Worm (Caenorhabditis elegans): ENCODE measurements around the gene gfm-1.

Gene gfm-1

DNA sequence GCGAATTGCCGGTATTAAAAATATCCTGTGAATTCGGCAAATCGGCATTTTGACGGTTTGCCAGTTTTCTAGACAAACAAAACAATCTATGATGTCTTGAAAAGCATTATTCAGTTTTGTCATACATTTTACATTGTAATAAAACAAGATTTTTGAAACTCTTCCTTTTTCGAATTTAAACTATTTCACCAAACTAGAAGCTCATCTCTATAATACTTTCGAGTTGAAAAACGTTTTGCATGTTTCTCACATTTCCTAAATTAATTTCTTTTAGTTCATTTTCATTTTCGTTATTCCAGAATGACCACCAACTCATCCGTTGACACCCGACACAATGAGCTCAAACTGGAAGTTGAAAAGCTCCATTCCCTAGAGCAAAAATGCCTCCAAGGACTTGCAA lies 12.3 kb downstream of the gfm-1 start, which contains the start of gene F29C12.6:
Gene F29C12.6, plus strand, starts transcription at position 301 of the 400 bp plus-strand sequence.
- TF ChIP-seq unc-62 (GFP tag; optimal IDR thresholded peaks at IDR 0.05): no peak

DNA sequence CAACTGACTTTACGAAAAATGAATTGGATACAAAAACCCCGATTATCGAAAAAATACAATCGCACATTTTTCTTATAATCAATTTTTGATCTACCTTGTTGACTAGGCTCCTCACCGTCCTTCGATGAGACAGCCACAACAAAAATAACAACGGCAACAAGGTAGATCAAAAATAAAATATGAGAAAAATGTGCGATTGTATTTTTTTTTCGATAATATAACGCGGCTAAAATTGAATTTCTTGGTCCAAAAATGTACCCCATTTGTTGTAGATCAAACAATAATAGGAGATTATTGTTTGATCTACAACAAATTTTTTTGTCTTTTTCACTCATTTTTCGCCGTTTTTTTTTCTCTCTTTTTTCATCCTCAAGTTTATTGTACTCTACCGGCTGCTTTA lies 13.3 kb downstream of the gfm-1 start:
- no peak for TF ChIP-seq unc-62 (GFP tag; optimal IDR thresholded peaks at IDR 0.05)

DNA sequence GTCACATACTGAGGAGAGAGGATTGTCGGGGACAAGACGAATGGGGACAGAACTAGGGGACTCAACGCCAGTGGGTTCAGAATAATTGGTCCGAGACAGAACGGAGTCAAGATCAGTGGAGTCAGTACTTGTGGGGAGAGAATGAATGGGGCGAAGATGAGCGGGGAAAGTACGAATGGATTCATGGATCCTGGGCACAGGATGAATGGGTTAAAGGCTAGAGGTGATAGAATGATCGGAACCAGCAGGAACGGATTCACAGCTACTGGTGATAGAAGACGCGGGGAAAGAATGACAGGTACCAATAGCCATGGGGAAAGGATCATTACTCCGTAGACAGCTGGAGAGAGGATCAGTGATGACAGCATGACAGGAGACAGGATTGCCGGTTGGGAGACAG lies 22.3 kb downstream of the gfm-1 start:
- no peak for TF ChIP-seq unc-62 (GFP tag; optimal IDR thresholded peaks at IDR 0.05)

DNA sequence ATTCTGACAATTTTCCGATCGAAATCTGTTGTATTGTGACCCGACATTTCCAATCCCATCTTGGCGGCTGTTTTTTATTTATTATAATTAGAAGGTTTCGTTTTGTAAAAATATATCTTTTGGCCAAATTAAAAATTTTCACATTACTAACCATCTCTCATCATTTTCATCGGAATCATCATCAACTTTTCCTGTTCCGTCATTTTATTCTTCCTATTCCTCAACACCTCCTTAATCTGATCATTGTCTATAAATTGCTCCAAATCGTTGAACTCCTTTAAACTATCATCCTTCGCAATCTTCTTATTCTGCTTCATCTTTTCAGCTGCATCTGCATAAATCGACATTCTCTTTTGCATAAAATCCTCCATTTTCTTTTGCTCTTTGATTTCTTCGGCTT lies 25.1 kb downstream of the gfm-1 start:
- TF ChIP-seq unc-62 (GFP tag; optimal IDR thresholded peaks at IDR 0.05): no peak

DNA sequence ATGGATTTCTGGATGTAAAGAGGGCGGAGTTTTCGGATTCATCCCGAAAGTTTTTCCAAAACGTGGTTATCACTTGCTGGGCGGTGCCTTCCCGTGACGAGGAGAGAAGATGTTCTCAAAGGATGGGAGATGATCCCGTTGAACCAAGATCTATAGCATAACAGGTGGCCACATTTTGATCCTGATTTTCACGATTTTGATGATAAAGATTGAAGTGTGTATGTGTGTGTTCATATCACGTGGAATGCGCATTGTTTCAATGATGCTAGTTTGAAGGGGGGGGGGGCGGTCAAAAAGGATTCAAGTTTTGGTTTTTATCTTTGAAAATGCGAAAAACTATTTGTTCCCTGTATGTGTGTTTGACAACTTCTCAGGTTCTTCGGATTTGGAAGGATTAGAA lies 27.9 kb downstream of the gfm-1 start, which contains the start of gene mltn-1:
Gene mltn-1, minus strand, starts transcription at position 22 of the 400 bp plus-strand sequence.
- no peak for TF ChIP-seq unc-62 (GFP tag; optimal IDR thresholded peaks at IDR 0.05)

DNA sequence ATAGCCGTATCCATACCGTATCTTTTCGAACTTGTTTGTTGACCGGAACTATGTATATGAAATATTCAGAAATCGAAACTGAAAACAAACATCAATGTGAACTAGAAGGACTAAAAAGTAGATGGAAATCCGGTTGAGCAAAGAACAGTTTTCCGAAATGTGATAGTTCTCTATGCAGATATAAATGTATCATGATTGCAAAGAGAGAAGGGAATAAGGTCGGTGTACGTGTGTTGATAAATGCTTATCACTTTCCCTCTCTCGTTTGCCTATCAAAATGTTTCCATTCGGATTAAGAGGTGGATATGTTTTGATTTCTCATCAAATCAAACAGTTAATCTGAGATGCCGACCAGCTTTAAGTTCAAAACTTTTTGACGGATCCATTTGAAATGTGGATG lies 31.0 kb downstream of the gfm-1 start:
- TF ChIP-seq unc-62 (GFP tag; optimal IDR thresholded peaks at IDR 0.05): no peak

DNA sequence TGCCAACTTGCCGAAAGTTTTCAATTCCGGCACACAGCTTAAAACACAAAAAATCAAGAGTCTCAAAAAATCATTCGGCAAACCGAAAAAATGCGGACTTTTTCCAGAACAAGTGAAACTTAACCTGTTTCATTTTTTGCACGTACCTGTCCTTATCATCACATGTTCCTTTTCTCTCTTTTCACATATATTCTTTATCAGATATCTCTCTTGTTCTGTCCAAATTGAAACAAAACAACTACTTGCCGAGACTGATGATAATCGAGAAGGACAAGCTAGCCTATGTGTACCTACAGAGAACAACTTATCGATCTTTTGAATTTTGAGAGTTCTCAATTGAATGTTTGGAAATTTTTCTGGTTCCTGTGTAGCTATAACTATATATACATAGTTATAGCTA lies 32.7 kb downstream of the gfm-1 start:
- TF ChIP-seq unc-62 (GFP tag; optimal IDR thresholded peaks at IDR 0.05): no peak

DNA sequence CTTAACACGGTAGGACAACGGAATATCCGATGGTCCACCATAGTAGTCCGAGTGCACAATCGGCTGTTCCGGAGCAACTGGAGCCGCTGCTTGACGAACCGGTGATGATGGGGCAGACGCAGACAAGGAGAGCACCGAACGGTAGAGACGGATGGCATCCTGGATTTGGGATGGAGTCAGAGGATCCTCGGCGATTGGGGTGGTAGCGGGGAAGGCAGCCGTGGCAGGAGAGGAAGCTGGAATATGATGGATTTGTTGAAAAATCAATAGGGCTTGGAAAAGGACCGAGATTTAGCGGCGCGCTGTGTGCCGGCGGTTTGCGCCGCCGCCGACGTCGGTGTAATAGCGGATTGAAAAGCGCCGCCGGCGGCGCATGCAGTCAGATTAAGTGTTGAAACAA lies 35.1 kb downstream of the gfm-1 start:
- TF ChIP-seq unc-62 (GFP tag; optimal IDR thresholded peaks at IDR 0.05): no peak

DNA sequence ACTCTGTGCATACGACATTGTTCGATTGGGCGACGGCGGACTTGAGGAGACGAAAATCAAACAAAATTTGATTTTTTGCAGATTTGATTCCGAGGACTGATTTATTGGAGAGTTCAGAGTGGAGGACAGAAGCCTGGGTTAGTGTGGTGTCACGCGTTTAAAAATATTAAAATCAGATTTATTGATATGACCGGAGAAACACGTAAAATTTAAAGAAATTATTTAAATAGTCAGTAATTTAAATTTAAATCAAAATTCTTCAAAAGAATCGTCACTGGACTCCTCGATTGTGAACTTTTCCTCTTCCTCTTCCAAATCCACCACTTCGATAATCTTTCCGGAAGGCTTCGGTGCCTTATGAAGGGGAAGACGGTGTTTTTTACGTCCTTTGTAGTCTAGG lies 36.0 kb downstream of the gfm-1 start, which contains the start of gene spe-18:
Gene spe-18, minus strand, starts transcription at position 101 of the 400 bp plus-strand sequence.
- TF ChIP-seq unc-62 (GFP tag; optimal IDR thresholded peaks at IDR 0.05): no peak

DNA sequence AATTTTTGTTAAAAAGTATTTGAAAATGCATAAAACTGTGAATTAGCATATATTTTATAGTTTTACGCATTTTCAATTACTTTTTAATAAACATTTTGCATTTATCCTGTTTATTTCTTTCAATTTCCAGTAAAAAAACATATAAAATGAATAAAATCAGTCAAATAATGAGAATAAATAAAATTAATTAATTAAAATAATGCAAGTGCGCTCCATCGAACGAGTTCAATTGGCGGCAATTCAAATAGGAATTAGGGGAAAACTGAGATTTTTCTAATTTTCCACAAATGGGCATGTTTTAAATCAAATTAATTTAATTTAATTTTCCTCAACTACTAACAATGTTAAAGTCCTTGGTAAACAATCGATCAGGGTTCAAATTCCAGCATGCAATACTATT lies 38.8 kb downstream of the gfm-1 start:
- no peak for TF ChIP-seq unc-62 (GFP tag; optimal IDR thresholded peaks at IDR 0.05)

DNA sequence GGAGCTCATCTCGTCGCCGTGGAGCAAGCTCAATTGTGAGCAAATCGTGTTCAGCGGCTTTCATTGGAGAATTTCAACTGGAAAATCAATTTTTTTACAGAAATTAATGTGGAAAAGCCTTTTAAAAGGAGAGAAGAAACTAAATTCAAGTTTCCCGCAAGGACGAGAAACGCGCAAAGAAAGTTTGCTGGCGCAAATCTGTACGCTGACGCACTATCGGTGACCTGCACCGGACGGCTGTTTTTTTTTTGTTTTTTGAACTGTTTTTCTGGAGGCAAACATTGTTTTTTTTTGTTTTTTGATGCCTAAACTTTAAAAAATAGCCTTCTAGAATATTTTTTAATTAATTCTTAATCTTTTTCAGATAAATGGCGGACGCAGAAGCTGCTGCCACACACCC lies 39.7 kb downstream of the gfm-1 start, which contains the start of the genes hpr-17 and F32A11.1:
Gene hpr-17, minus strand, starts transcription at position 77 of the 400 bp plus-strand sequence.
Gene F32A11.1, plus strand, starts transcription at position 359 of the 400 bp plus-strand sequence.
- TF ChIP-seq unc-62 (GFP tag; optimal IDR thresholded peaks at IDR 0.05): no peak

DNA sequence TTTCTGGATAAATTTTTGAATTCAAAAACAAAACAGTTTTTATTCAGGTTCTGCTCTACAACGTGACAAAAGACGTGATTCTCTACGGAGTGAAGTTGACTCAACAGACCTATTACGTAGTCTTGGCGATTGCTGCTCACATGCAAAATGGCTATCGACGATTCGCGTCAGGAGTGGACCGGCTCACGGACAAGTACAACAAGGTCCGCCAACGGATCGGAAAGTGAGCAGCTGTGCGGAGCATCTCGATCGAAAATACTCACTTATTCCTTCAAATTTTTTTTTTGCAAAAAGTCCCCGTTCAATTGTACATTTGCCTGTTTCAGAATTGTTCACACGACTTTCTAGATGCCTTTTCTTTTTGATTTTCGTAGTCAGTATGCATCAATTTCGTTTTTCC lies 42.6 kb downstream of the gfm-1 start:
- no peak for TF ChIP-seq unc-62 (GFP tag; optimal IDR thresholded peaks at IDR 0.05)

DNA sequence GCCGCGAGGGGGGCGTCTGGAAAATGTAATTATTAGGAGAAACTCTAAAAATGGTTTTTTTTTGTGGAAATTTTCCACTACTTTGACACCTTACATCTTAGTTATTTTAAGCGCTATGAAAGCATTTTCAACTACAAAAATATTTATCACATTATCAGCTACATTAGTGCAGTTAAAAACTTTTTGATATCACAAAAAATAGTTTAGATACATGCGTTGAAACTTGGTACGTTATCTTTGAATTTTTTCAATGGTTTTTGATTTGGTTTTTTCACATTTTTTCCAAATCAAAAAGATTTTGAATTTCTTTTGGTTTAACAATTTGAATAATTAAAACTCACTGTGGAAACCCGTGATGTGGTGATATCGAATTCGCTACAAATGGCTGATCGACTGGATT lies 45.7 kb downstream of the gfm-1 start:
- no peak for TF ChIP-seq unc-62 (GFP tag; optimal IDR thresholded peaks at IDR 0.05)

DNA sequence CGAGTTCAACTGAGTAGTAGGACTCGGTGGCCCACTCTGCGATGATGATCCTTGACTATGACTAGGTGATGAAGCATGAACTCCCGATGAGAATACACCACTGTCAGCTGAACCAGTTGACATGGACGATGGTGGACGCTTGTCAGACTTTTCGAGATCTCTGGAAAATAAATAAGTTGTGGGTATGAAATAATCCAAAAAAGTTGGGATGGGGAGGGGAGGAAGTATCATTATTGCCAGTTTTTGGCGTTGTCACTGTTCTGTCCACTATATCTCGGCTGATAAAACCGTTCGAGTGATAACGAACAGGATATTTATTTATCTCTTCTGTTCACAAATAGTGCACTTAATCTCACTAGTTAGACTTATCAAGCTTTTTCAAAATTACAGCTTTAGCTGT lies 46.8 kb downstream of the gfm-1 start:
- no peak for TF ChIP-seq unc-62 (GFP tag; optimal IDR thresholded peaks at IDR 0.05)

DNA sequence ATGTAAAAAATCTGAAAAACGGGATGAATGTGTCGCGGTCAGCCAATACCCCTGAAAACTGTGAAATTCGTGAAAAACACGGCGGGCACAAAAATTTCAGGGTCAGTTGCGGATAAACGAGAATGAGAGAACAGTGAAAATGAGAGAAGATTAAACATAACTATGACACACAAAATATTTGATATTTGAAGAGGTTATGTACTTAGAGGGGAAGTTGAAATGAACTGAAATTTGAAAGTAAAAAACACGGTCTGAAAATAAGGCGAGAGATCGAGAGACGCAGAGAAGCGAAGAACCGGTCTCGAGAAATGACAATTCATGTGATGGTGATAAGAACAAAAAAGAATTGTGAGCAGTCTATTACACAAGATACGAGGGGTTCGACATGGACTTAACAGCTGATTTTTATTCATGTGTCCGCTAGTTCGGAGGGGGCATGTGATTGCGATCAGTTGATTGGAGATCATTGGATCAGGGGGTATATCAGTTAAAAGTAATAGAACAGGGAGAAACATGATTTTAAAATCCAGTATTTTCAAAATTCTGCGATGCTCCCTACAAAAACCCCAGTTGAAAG lies 48.5 kb downstream of the gfm-1 start, which contains the start of gene moe-3:
Gene moe-3, minus strand, starts transcription at position 51 of the 577 bp plus-strand sequence.
- no peak for TF ChIP-seq unc-62 (GFP tag; optimal IDR thresholded peaks at IDR 0.05)

DNA sequence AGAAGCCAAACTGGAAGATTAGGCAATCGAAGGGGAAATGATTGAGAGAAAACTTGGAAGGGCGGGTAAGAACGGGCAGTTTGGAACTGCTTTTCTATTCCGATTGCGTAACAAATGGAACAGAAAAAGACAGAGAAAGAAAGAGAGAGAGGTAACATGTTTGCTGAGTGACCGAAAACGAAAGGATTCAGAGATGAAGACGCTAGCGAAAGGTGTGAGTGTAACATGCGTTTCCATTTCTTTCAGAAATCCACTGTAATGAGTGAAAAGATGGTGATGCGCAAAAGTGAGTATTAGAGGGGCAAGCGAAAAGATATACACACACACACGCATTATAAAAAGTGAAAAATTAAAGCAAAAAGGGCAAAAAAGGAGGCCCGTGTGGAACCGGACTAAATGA lies 50.2 kb downstream of the gfm-1 start:
- no peak for TF ChIP-seq unc-62 (GFP tag; optimal IDR thresholded peaks at IDR 0.05)

DNA sequence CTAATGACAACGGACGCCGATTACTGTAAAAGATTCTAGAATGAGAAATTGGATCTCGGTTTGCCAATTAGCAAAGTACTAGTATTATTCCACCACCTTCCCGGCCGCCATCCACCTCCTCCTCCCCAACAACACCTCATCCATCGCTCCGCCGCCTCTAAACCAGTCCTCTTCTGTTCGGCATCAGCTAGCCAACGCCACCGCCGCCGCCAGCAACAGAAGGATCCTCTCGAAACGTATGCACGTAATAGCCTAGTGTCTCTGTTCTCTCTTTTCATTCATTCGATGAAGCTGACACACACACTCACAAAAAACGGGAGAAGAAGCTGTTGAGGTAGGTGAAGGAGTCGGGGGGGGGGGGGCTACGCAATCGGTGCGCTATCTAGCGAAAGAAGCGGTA lies 53.4 kb downstream of the gfm-1 start:
- TF ChIP-seq unc-62 (GFP tag; optimal IDR thresholded peaks at IDR 0.05): no peak

Data from whole organism, dauer.